Fruit fly (Drosophila melanogaster) whole organism, embryonic: ENCODE data around the gene CG4586.

ENCODE experiments used
- CG18476 ChIP-seq: fragments of 200-800 bp; sonication (Bioruptor generic); optimal IDR thresholded peaks from 2 replicates; lab custom pipeline; 2016; ENCODE audit warnings: missing biosample characterization, mild to moderate bottlenecking, missing genetic modification characterization
- klu ChIP-seq: fragments of 200-800 bp; sonication (Bioruptor generic); IDR thresholded peaks from 2 replicates; pipeline ENCODE4 v1.3.6; 2022; ENCODE audit warnings: missing biosample characterization, missing genetic modification characterization
- org-1 ChIP-seq: fragments of 200-800 bp; sonication (Bioruptor generic); optimal IDR thresholded peaks from 2 replicates; lab custom pipeline; 2017; ENCODE audit warnings: missing biosample characterization, missing genetic modification characterization

dm6 chrX:6981470-6981952 is 11.8 kb downstream of the CG4586 start:
- TF ChIP-seq CG18476 (GFP tag; lab: Kevin White, UChicago) (no peak), org-1 (GFP tag; lab: Kevin White, UChicago) (no peak), klu (no peak)
